Comparison of ENCODE assay signal across 6 worm cellular contexts in the genomic region with DNA sequence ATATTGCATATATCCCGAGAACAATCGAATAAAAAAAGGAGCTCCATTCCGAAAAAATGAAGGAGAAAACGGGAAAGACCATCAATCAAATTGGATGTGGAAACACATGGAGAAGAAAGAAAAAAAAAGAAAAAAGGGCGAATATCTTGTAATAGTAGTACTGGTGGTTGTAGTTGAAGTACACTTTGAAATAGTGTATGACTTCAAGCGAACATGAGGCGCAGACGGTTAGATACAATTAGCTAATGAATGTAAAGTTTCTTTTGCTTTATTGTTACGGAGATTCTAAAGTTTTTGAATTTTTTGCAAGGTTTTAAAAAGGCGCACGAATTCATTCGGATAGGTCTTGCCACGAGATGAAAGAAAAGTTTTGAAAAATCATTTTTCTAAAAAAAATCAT.
TF ChIP-seq lines count a peak whose summit lies in the region.

No protein-coding gene starts in this region.

TF ChIP-seq in whole organism, L1 larva, 84 proteins besides CTCF, POLR2A, EP300 and RAD21:
- TF ChIP-seq hlh-17 (GFP tag; optimal IDR thresholded peaks at IDR 0.05; lab: Kevin White, UChicago; ENCODE audit: borderline replicate concordance) = no peak
- no peak for TF ChIP-seq ets-5 (GFP tag; IDR thresholded peaks at IDR 0.05; lab: Robert Waterston, UW)
- no peak for TF ChIP-seq skn-1 (tag; optimal IDR thresholded peaks at IDR 0.05; lab: Kevin White, UChicago)
- TF ChIP-seq aha-1 (tag; optimal IDR thresholded peaks at IDR 0.05; lab: Kevin White, UChicago) = no peak
- peak; percentile 23 for TF ChIP-seq mep-1 (tag; optimal IDR thresholded peaks at IDR 0.05; lab: Kevin White, UChicago)
- peak; percentile 37 for TF ChIP-seq nhr-85 (tag; lab: Kevin White, UChicago)
- no peak for TF ChIP-seq nhr-71 (tag; optimal IDR thresholded peaks at IDR 0.05; lab: Kevin White, UChicago)
- TF ChIP-seq dsc-1 (tag; optimal IDR thresholded peaks at IDR 0.05; lab: Kevin White, UChicago) = peak; percentile 21
- TF ChIP-seq egl-13 (tag; optimal IDR thresholded peaks at IDR 0.05; lab: Kevin White, UChicago) = no peak
TF ChIP-seq in whole organism, L1 larva: peak in this region for 3.

TF ChIP-seq in whole organism, L2 larva, 48 proteins besides CTCF, POLR2A, EP300 and RAD21:
- peak; percentile 10 for TF ChIP-seq unc-55 (GFP tag; optimal IDR thresholded peaks at IDR 0.05; lab: Kevin White, UChicago)
- peak; percentile 24 for TF ChIP-seq mab-5 (tag; optimal IDR thresholded peaks at IDR 0.05; lab: Kevin White, UChicago)
- TF ChIP-seq C34F6.9 (tag; optimal IDR thresholded peaks at IDR 0.05; lab: Kevin White, UChicago) = peak; percentile 36
- no peak for TF ChIP-seq lin-11 (tag; optimal IDR thresholded peaks at IDR 0.05; lab: Kevin White, UChicago)
- TF ChIP-seq crh-2 (tag; optimal IDR thresholded peaks at IDR 0.05; lab: Kevin White, UChicago) = no peak
- peak; percentile 0 for TF ChIP-seq sem-4 (tag; optimal IDR thresholded peaks at IDR 0.05; lab: Kevin White, UChicago)
- no peak for TF ChIP-seq peb-1 (tag; optimal IDR thresholded peaks at IDR 0.05; lab: Kevin White, UChicago)
- peak; percentile 9 for TF ChIP-seq nhr-25 (tag; optimal IDR thresholded peaks at IDR 0.05; lab: Kevin White, UChicago)

TF ChIP-seq in whole organism, L3 larva, 47 proteins besides CTCF, POLR2A, EP300 and RAD21:
- TF ChIP-seq elt-1 (tag; optimal IDR thresholded peaks at IDR 0.05; lab: Kevin White, UChicago) = no peak
- peak; percentile 30 for TF ChIP-seq hmg-11 (tag; optimal IDR thresholded peaks at IDR 0.05; lab: Kevin White, UChicago)

TF ChIP-seq in whole organism, L4 larva, 104 proteins besides CTCF, POLR2A, EP300 and RAD21:
- TF ChIP-seq hmg-1.1 (GFP tag; IDR thresholded peaks at IDR 0.05; lab: Robert Waterston, UW) (0 out of 2 replicates have a peak, but pooled peaks have one; percentile 21), daf-19 (GFP tag; conservative IDR thresholded peaks at IDR 0.05; lab: Robert Waterston, UW) (no peak), nhr-28 (tag; optimal IDR thresholded peaks at IDR 0.05; lab: Kevin White, UChicago) (peak; percentile 67), php-3 (GFP tag; IDR thresholded peaks at IDR 0.05; lab: Robert Waterston, UW) (no peak), hlh-30 (tag; optimal IDR thresholded peaks at IDR 0.05; lab: Kevin White, UChicago; ENCODE audit: insufficient read depth) (peak; percentile 15), D1046.2 (GFP tag; IDR thresholded peaks at IDR 0.05; lab: Robert Waterston, UW) (no peak), lsy-2 (tag; optimal IDR thresholded peaks at IDR 0.05; lab: Kevin White, UChicago) (peak in 1 of 2 experiments; percentile 36), dpl-1 (GFP tag; optimal IDR thresholded peaks at IDR 0.05; lab: Kevin White, UChicago) (peak; percentile 14)

TF ChIP-seq in whole organism, late embryonic, 69 proteins besides CTCF, POLR2A, EP300 and RAD21:
- TF ChIP-seq eyg-1 (tag; optimal IDR thresholded peaks at IDR 0.05; lab: Kevin White, UChicago) = no peak
- TF ChIP-seq sox-4 (tag; optimal IDR thresholded peaks at IDR 0.05; lab: Kevin White, UChicago) = no peak
- TF ChIP-seq unc-42 (tag; optimal IDR thresholded peaks at IDR 0.05; lab: Kevin White, UChicago) = peak; percentile 22

TF ChIP-seq in whole organism, mixed stage, embryonic, 35 proteins besides CTCF, POLR2A, EP300 and RAD21:
- no peak for TF ChIP-seq lsy-2 (tag; optimal IDR thresholded peaks at IDR 0.05; lab: Kevin White, UChicago)
- TF ChIP-seq hlh-1 (tag; optimal IDR thresholded peaks at IDR 0.05; lab: Kevin White, UChicago) = no peak
- TF ChIP-seq pha-4 (tag; optimal IDR thresholded peaks at IDR 0.05; lab: Kevin White, UChicago) = no peak
- TF ChIP-seq unc-120 (tag; optimal IDR thresholded peaks at IDR 0.05; lab: Kevin White, UChicago; ENCODE audit: poor library complexity, severe bottlenecking) = no peak
- peak; percentile 64 for TF ChIP-seq ces-1 (GFP tag; optimal IDR thresholded peaks at IDR 0.05; lab: Kevin White, UChicago)
- TF ChIP-seq ham-2 (GFP tag; optimal IDR thresholded peaks at IDR 0.05; lab: Kevin White, UChicago) = no peak
- TF ChIP-seq cnd-1 (tag; optimal IDR thresholded peaks at IDR 0.05; lab: Kevin White, UChicago) = no peak
TF ChIP-seq in whole organism, mixed stage, embryonic: peak in this region for 1.

Comparison
In these comparisons a context has a peak if more than half of its experiments do, and no peak if none do; other contexts are left out.
1. Of the 29 proteins assayed by ChIP-seq in both whole organism, L4 larva and whole organism, L1 larva: peak only in whole organism, L4 larva: dpl-1 and nhr-28; only in whole organism, L1 larva: mep-1; in both: none; in neither: 25; mixed calls (peak in some experiments, not most) for 1.